Worm (Caenorhabditis elegans): ENCODE measurements around the gene let-418.

The let-418 gene

ce11 chrV:5782687-5783086, 43.9 kb upstream of the let-418 start, which contains the start of gene fbxa-183:
TSS of gene fbxa-183 (minus strand) at chrV:5782787.
- TF ChIP-seq skn-1 (tag; optimal IDR thresholded peaks at IDR 0.05) (no peak), lin-11 (tag; optimal IDR thresholded peaks at IDR 0.05) (no peak), snpc-4 (tag; optimal IDR thresholded peaks at IDR 0.05) (no peak), zag-1 (tag; optimal IDR thresholded peaks at IDR 0.05) (no peak), gmeb-1 (tag; optimal IDR thresholded peaks at IDR 0.05) (no peak), peb-1 (tag; optimal IDR thresholded peaks at IDR 0.05) (no peak), alr-1 (tag; optimal IDR thresholded peaks at IDR 0.05) (no peak), mdl-1 (tag; optimal IDR thresholded peaks at IDR 0.05) (no peak), ztf-11 (tag; optimal IDR thresholded peaks at IDR 0.05) (no peak)

DNA sequence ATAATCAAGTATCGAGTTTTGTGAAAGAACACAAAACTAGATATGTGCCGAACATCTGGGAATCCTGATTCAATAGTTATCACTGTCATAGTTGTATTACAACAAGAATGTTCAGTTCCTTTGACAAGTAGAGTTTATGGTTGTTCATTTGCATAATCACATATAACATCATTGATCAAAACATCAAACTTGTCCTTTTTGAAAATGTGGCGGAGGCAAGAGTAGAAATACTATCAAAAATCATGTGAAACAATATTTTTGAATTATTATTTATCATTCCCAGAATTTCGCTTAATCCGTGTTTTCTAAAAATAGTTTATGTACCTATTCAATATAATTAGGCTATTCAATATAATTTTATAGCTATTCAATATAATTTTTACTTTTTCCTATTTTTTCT, 41.3 kb upstream of the let-418 start, which contains the start of gene F44E7.7:
F44E7.7 (minus strand) TSS at position 101 of the 400 bp plus-strand sequence.
- TF ChIP-seq sma-9 (GFP tag; optimal IDR thresholded peaks at IDR 0.05): no peak
- TF ChIP-seq sma-9 (tag; optimal IDR thresholded peaks at IDR 0.05): no peak
- TF ChIP-seq sma-3 (GFP tag; optimal IDR thresholded peaks at IDR 0.05): no peak
- TF ChIP-seq nhr-25 (tag; optimal IDR thresholded peaks at IDR 0.05): no peak
- TF ChIP-seq aly-2 (tag; optimal IDR thresholded peaks at IDR 0.05): no peak
- no peak for TF ChIP-seq blmp-1 (tag; optimal IDR thresholded peaks at IDR 0.05; ENCODE audit: insufficient read depth)
- no peak for TF ChIP-seq fos-1 (tag; optimal IDR thresholded peaks at IDR 0.05)
- TF ChIP-seq lin-39 (tag; optimal IDR thresholded peaks at IDR 0.05): no peak
- no peak for TF ChIP-seq nhr-237 (tag; optimal IDR thresholded peaks at IDR 0.05)
- TF ChIP-seq ztf-1 (GFP tag; conservative IDR thresholded peaks at IDR 0.05): no peak
- no peak for TF ChIP-seq nhr-6 (tag; optimal IDR thresholded peaks at IDR 0.05)
- no peak for TF ChIP-seq lin-13 (GFP tag; optimal IDR thresholded peaks at IDR 0.05)
- no peak for TF ChIP-seq unc-62 (GFP tag; optimal IDR thresholded peaks at IDR 0.05)
- TF ChIP-seq elt-3 (tag; optimal IDR thresholded peaks at IDR 0.05): no peak

- no peak for TF ChIP-seq elt-3 (tag; optimal IDR thresholded peaks at IDR 0.05)
- no peak for TF ChIP-seq ztf-4 (tag; optimal IDR thresholded peaks at IDR 0.05)
- TF ChIP-seq ztf-1 (GFP tag; conservative IDR thresholded peaks at IDR 0.05): no peak
- TF ChIP-seq mbf-1 (tag; optimal IDR thresholded peaks at IDR 0.05): no peak
- TF ChIP-seq nhr-11 (tag; optimal IDR thresholded peaks at IDR 0.05): no peak
- no peak for TF ChIP-seq nhr-25 (tag; optimal IDR thresholded peaks at IDR 0.05)
- peak; percentile 20 for TF ChIP-seq sma-9 (GFP tag; optimal IDR thresholded peaks at IDR 0.05)
- no peak for TF ChIP-seq sma-9 (tag; optimal IDR thresholded peaks at IDR 0.05)
- TF ChIP-seq skn-1 (tag; optimal IDR thresholded peaks at IDR 0.05): no peak
- peak; percentile 18 for TF ChIP-seq fos-1 (tag; optimal IDR thresholded peaks at IDR 0.05)
- no peak for TF ChIP-seq ama-1 (optimal IDR thresholded peaks at IDR 0.05)
- TF ChIP-seq nhr-23 (tag; optimal IDR thresholded peaks at IDR 0.05): no peak
- TF ChIP-seq mdl-1 (tag; optimal IDR thresholded peaks at IDR 0.05): no peak
- TF ChIP-seq aly-2 (tag; optimal IDR thresholded peaks at IDR 0.05): no peak
- TF ChIP-seq nhr-129 (tag; optimal IDR thresholded peaks at IDR 0.05): no peak
- no peak for TF ChIP-seq gmeb-1 (tag; optimal IDR thresholded peaks at IDR 0.05)
- TF ChIP-seq F13H6.1 (tag; optimal IDR thresholded peaks at IDR 0.05): no peak
- TF ChIP-seq Y55F3AM.14 (GFP tag; optimal IDR thresholded peaks at IDR 0.05): no peak
- no peak for TF ChIP-seq elt-1 (tag; optimal IDR thresholded peaks at IDR 0.05)
- no peak for TF ChIP-seq ceh-82 (tag; optimal IDR thresholded peaks at IDR 0.05)
- TF ChIP-seq dmd-4 (tag; optimal IDR thresholded peaks at IDR 0.05): no peak
- no peak for TF ChIP-seq egl-27 (tag; optimal IDR thresholded peaks at IDR 0.05)
- no peak for TF ChIP-seq sem-4 (tag; optimal IDR thresholded peaks at IDR 0.05)
- peak in 1 of 2 experiments; percentile 10 for TF ChIP-seq lsy-2 (tag; optimal IDR thresholded peaks at IDR 0.05)
- TF ChIP-seq sma-3 (GFP tag; optimal IDR thresholded peaks at IDR 0.05): no peak
- TF ChIP-seq ZK546.5 (tag; optimal IDR thresholded peaks at IDR 0.05): no peak
- TF ChIP-seq lin-39 (tag; optimal IDR thresholded peaks at IDR 0.05): no peak
These were observed 38.0 kb upstream of the let-418 start for ce11 chrV:5788650-5789049.

Data from whole organism, L2 larva.